Worm (Caenorhabditis elegans) whole organism, young adult: ENCODE data around the gene F01F1.2.

Source experiments
- F22D6.2 ChIP-seq: sonication (generic microtip); optimal IDR thresholded peaks from 2 replicates; lab custom pipeline; 2016; ENCODE audit warnings: mild to moderate bottlenecking, missing genetic modification characterization, missing compliant biosample characterization
- F49E8.2 ChIP-seq: sonication (generic microtip); optimal IDR thresholded peaks from 3 replicates; lab custom pipeline; 2017; ENCODE audit warnings: missing genetic modification characterization, mild to moderate bottlenecking, missing compliant biosample characterization, antibody characterized with exemption, moderate library complexity; ENCODE audit not compliant: insufficient read depth
- F55B11.4 ChIP-seq: sonication (generic microtip); optimal IDR thresholded peaks from 2 replicates; lab custom pipeline; 2016; ENCODE audit warnings: missing compliant biosample characterization, missing genetic modification characterization, borderline replicate concordance; ENCODE audit not compliant: insufficient read depth
- T07F8.4 ChIP-seq: sonication (generic microtip); optimal IDR thresholded peaks from 2 replicates; lab custom pipeline; 2016; ENCODE audit warnings: mild to moderate bottlenecking, missing genetic modification characterization, moderate library complexity, missing compliant biosample characterization
- Y79H2A.3 ChIP-seq: fragments of 200-800 bp; sonication (Bioruptor generic); conservative IDR thresholded peaks from 2 replicates; pipeline ENCODE4 v1.3.6; 2022; ENCODE audit warnings: missing genetic modification reagents, missing genetic modification characterization, missing compliant biosample characterization
- akir-1 ChIP-seq: fragments of 200-800 bp; sonication (Bioruptor generic); optimal IDR thresholded peaks from 2 replicates; lab custom pipeline; 2018; ENCODE audit warnings: mild to moderate bottlenecking, missing genetic modification characterization, moderate library complexity, missing compliant biosample characterization
- atf-7 ChIP-seq: sonication (generic microtip); optimal IDR thresholded peaks from 2 replicates; lab custom pipeline; 2017; ENCODE audit warnings: mild to moderate bottlenecking, missing genetic modification characterization, missing compliant biosample characterization
- athp-1 ChIP-seq: sonication (generic microtip); optimal IDR thresholded peaks from 2 replicates; lab custom pipeline; 2017; ENCODE audit warnings: mild to moderate bottlenecking, missing genetic modification characterization, missing compliant biosample characterization
- bed-2 ChIP-seq: fragments of 200-800 bp; sonication (Bioruptor generic); IDR thresholded peaks from 2 replicates; pipeline ENCODE4 v1.3.6; 2022; ENCODE audit warnings: missing genetic modification reagents, missing genetic modification characterization, missing compliant biosample characterization
- cebp-1 ChIP-seq, 2 experiments: fragments of 200-800 bp in 1 of 2; sonication (Bioruptor generic) in 1 of 2; sonication (generic microtip) in 1 of 2; IDR thresholded peaks in 1 of 2; optimal IDR thresholded peaks in 1 of 2; 2 replicates each; pipeline versions ENCODE4 v1.3.6 to Lab custom; 2017 to 2022; ENCODE audit warnings: missing compliant biosample characterization in 2 of 2, missing genetic modification characterization in 2 of 2, mild to moderate bottlenecking in 1 of 2, missing genetic modification reagents in 1 of 2, moderate library complexity in 1 of 2
- ceh-100 ChIP-seq: fragments of 200-800 bp; sonication (Bioruptor generic); IDR thresholded peaks from 2 replicates; pipeline ENCODE4 v1.3.6; 2022; ENCODE audit warnings: missing genetic modification reagents, missing genetic modification characterization, missing compliant biosample characterization
- dpff-1 ChIP-seq: sonication (generic microtip); optimal IDR thresholded peaks from 2 replicates; lab custom pipeline; 2017; ENCODE audit warnings: mild to moderate bottlenecking, missing genetic modification characterization, missing compliant biosample characterization
- egl-18 ChIP-seq: fragments of 200-800 bp; sonication (Bioruptor generic); IDR thresholded peaks from 2 replicates; pipeline ENCODE4 v1.3.6; 2022; ENCODE audit warnings: missing genetic modification reagents, missing genetic modification characterization, missing compliant biosample characterization
- egrh-3 ChIP-seq: fragments of 200-800 bp; sonication (Bioruptor generic); IDR thresholded peaks from 2 replicates; pipeline ENCODE4 v1.3.6; 2022; ENCODE audit warnings: missing genetic modification reagents, missing genetic modification characterization, missing compliant biosample characterization
- ekl-4 ChIP-seq: fragments of 200-800 bp; sonication (Bioruptor generic); IDR thresholded peaks from 2 replicates; pipeline ENCODE4 v1.3.6; 2022; ENCODE audit warnings: missing genetic modification reagents, missing genetic modification characterization, missing compliant biosample characterization
- him-1 ChIP-seq: sonication (generic microtip); optimal IDR thresholded peaks from 2 replicates; lab custom pipeline; 2016; ENCODE audit warnings: missing genotype, missing genetic modification reagents, missing genetic modification characterization, missing compliant biosample characterization
- hlh-26 ChIP-seq: fragments of 200-800 bp; sonication (Bioruptor generic); conservative IDR thresholded peaks from 2 replicates; pipeline ENCODE4 v1.3.6; 2022; ENCODE audit warnings: missing genetic modification reagents, missing genetic modification characterization, missing compliant biosample characterization
- hrde-1 ChIP-seq: sonication (generic microtip); optimal IDR thresholded peaks from 2 replicates; lab custom pipeline; 2016; ENCODE audit warnings: missing genetic modification characterization, mild to moderate bottlenecking, missing compliant biosample characterization, moderate library complexity, missing genotype, missing genetic modification reagents, borderline replicate concordance
- let-607 ChIP-seq, 2 experiments: fragments of 200-800 bp in 1 of 2; sonication (Bioruptor generic) in 1 of 2; sonication (generic microtip) in 1 of 2; optimal IDR thresholded peaks; 2 replicates each; lab custom pipeline; 2016 to 2018; ENCODE audit warnings: mild to moderate bottlenecking in 2 of 2, missing compliant biosample characterization in 2 of 2, missing genetic modification characterization in 2 of 2, moderate library complexity in 2 of 2, missing genotype in 1 of 2
- lin-35 ChIP-seq, 3 experiments: fragments of 150-350 bp in 2 of 3; sonication (generic microtip) in 1 of 3; optimal IDR thresholded peaks; 2 replicates each; lab custom pipeline; 2014 to 2018; ENCODE audit warnings: missing biosample characterization in 3 of 3, missing genetic modification characterization in 3 of 3, missing genetic modification reagents in 3 of 3
- lin-40 ChIP-seq: sonication (generic microtip); optimal IDR thresholded peaks from 2 replicates; lab custom pipeline; 2016; ENCODE audit warnings: missing genetic modification characterization, mild to moderate bottlenecking, missing compliant biosample characterization, missing genotype, missing genetic modification reagents
- lir-1 ChIP-seq: fragments of 200-800 bp; sonication (Bioruptor generic); conservative IDR thresholded peaks from 2 replicates; pipeline ENCODE4 v1.3.6; 2022; ENCODE audit warnings: missing genetic modification reagents, missing genetic modification characterization, missing compliant biosample characterization
- lsl-1 ChIP-seq: fragments of 200-800 bp; sonication (Bioruptor generic); optimal IDR thresholded peaks from 2 replicates; lab custom pipeline; 2018; ENCODE audit warnings: mild to moderate bottlenecking, missing genetic modification characterization, moderate library complexity, missing compliant biosample characterization
- lsy-27 ChIP-seq: sonication (generic microtip); optimal IDR thresholded peaks from 2 replicates; lab custom pipeline; 2017; ENCODE audit warnings: missing genetic modification characterization, mild to moderate bottlenecking, missing compliant biosample characterization, antibody characterized with exemption, missing genotype, borderline replicate concordance; ENCODE audit not compliant: insufficient read depth
- madf-3 ChIP-seq: fragments of 200-800 bp; sonication (Bioruptor generic); IDR thresholded peaks from 2 replicates; pipeline ENCODE4 v1.3.6; 2022; ENCODE audit warnings: missing genetic modification reagents, missing genetic modification characterization, missing compliant biosample characterization
- madf-6 ChIP-seq: fragments of 200-800 bp; sonication (Bioruptor generic); IDR thresholded peaks from 2 replicates; pipeline ENCODE4 v1.3.6; 2022; ENCODE audit warnings: missing genetic modification reagents, missing genetic modification characterization, missing compliant biosample characterization
- mel-28 ChIP-seq: sonication (generic microtip); optimal IDR thresholded peaks from 2 replicates; lab custom pipeline; 2016; ENCODE audit warnings: borderline replicate concordance, mild to moderate bottlenecking, missing genetic modification characterization, missing compliant biosample characterization
- mxl-1 ChIP-seq: sonication (generic microtip); optimal IDR thresholded peaks from 2 replicates; lab custom pipeline; 2016; ENCODE audit warnings: missing genetic modification characterization, missing compliant biosample characterization
- nhr-27 ChIP-seq: fragments of 200-800 bp; sonication (Bioruptor generic); optimal IDR thresholded peaks from 2 replicates; lab custom pipeline; 2018; ENCODE audit warnings: mild to moderate bottlenecking, missing genetic modification characterization, moderate library complexity, missing compliant biosample characterization
- nhr-80 ChIP-seq: sonication (generic microtip); optimal IDR thresholded peaks from 2 replicates; lab custom pipeline; 2016; ENCODE audit warnings: missing genetic modification characterization, missing compliant biosample characterization
- rec-8 ChIP-seq, 2 experiments: sonication (generic microtip); optimal IDR thresholded peaks; 2 replicates each; lab custom pipeline; 2016; ENCODE audit warnings: mild to moderate bottlenecking in 2 of 2, missing genetic modification characterization in 2 of 2, missing genetic modification reagents in 2 of 2, missing genotype in 2 of 2, missing biosample characterization in 1 of 2, missing compliant biosample characterization in 1 of 2, moderate library complexity in 1 of 2
- sdz-38 ChIP-seq: sonication (generic microtip); optimal IDR thresholded peaks from 2 replicates; lab custom pipeline; 2016; ENCODE audit warnings: missing genotype, missing genetic modification characterization, missing compliant biosample characterization
- snpc-1.1 ChIP-seq: sonication (generic microtip); optimal IDR thresholded peaks from 2 replicates; lab custom pipeline; 2017; ENCODE audit warnings: missing genetic modification characterization, mild to moderate bottlenecking, missing compliant biosample characterization, antibody characterized with exemption, moderate library complexity, missing genotype, missing genetic modification reagents; ENCODE audit not compliant: insufficient read depth
- snpc-1.3 ChIP-seq: sonication (generic microtip); optimal IDR thresholded peaks from 2 replicates; lab custom pipeline; 2017; ENCODE audit warnings: missing genetic modification characterization, mild to moderate bottlenecking, missing compliant biosample characterization, antibody characterized with exemption, moderate library complexity, missing genotype, missing genetic modification reagents; ENCODE audit not compliant: insufficient read depth
- snpc-4 ChIP-seq, 5 experiments: fragments of 150-350 bp in 1 of 5; sonication (generic microtip) in 4 of 5; optimal IDR thresholded peaks; 2 replicates each; lab custom pipeline; 2014 to 2018; ENCODE audit warnings: missing genetic modification characterization in 5 of 5, missing biosample characterization in 3 of 5, antibody characterized with exemption in 2 of 5, mild to moderate bottlenecking in 2 of 5, missing compliant biosample characterization in 2 of 5, missing genotype in 2 of 5, moderate library complexity in 2 of 5, missing genetic modification reagents in 1 of 5
- somi-1 ChIP-seq: fragments of 200-800 bp; sonication (Bioruptor generic); optimal IDR thresholded peaks from 2 replicates; lab custom pipeline; 2018; ENCODE audit warnings: mild to moderate bottlenecking, missing genetic modification characterization, missing compliant biosample characterization
- tbp1 ChIP-seq: fragments of 200-800 bp; sonication (Bioruptor generic); optimal IDR thresholded peaks from 2 replicates; lab custom pipeline; 2018; ENCODE audit warnings: mild to moderate bottlenecking, missing genetic modification characterization, missing compliant biosample characterization
- tbx-9 ChIP-seq: sonication (generic microtip); optimal IDR thresholded peaks from 2 replicates; lab custom pipeline; 2016; ENCODE audit warnings: borderline replicate concordance, missing genetic modification characterization, inconsistent platforms, missing compliant biosample characterization
- tlf-1 ChIP-seq: fragments of 200-800 bp; sonication (Bioruptor generic); optimal IDR thresholded peaks from 2 replicates; lab custom pipeline; 2018; ENCODE audit warnings: mild to moderate bottlenecking, missing genetic modification characterization, missing compliant biosample characterization
- unc-62 ChIP-seq: fragments of 150-350 bp; optimal IDR thresholded peaks from 2 replicates; lab custom pipeline; 2014; ENCODE audit warnings: missing biosample characterization, missing genetic modification reagents, missing genetic modification characterization
- zfh-2 ChIP-seq: fragments of 200-800 bp; sonication (Bioruptor generic); conservative IDR thresholded peaks from 2 replicates; pipeline ENCODE4 v1.3.6; 2022; ENCODE audit warnings: missing genetic modification reagents, missing genetic modification characterization, missing compliant biosample characterization
- ztf-28 ChIP-seq: fragments of 200-800 bp; sonication (Bioruptor generic); IDR thresholded peaks from 2 replicates; pipeline ENCODE4 v1.3.6; 2022; ENCODE audit warnings: missing genetic modification reagents, missing genetic modification characterization, missing compliant biosample characterization

The F01F1.2 gene

DNA sequence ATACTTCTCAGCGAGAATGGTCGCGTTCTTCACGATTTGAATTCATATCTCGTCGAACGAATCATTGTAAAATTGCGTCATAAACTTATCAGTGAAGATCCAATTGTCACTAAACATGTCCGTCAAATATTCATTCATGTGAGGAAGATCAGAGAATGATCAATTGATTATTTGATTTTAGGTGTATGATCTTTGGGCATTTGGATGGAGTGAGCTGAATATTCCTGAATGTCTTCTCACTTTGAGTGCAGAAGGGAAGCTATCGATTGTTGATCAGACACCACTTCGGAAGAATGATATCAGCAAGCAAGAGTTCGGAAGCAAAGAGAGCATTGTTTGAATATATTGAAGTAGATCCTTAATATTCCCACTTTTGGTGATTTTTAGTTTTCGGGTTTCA is 4.1 kb upstream of the F01F1.2 start (continued):
- TF ChIP-seq T07F8.4 (tag; lab: Kevin White, UChicago), result no peak
- TF ChIP-seq tbx-9 (tag; lab: Kevin White, UChicago), result no peak
- peak; percentile 57 for TF ChIP-seq somi-1 (GFP tag; lab: Kevin White, UChicago)
- TF ChIP-seq atf-7 (tag; lab: Kevin White, UChicago), result peak; percentile 37
- TF ChIP-seq lin-35 (GFP tag; optimal IDR thresholded peaks at IDR 0.05; lab: Kevin White, UChicago), result peak in 1 of 3 experiments; percentile 56
- TF ChIP-seq snpc-1.3 (tag; lab: Kevin White, UChicago), result no peak
- peak; percentile 4 for TF ChIP-seq tbp1 (GFP tag; lab: Kevin White, UChicago)
- peak in 1 of 2 experiments; percentile 58 for TF ChIP-seq let-607 (tag; optimal IDR thresholded peaks at IDR 0.05; lab: Kevin White, UChicago)
- peak; percentile 11; the same call in 1 of the 2 replicates for TF ChIP-seq madf-6 (GFP tag; lab: Robert Waterston, UW)
- no peak for TF ChIP-seq snpc-1.1 (tag; lab: Kevin White, UChicago)
- peak; percentile 67 for TF ChIP-seq nhr-80 (tag; lab: Kevin White, UChicago)
- peak; percentile 41 for TF ChIP-seq tlf-1 (GFP tag; lab: Kevin White, UChicago)
- TF ChIP-seq lin-40 (tag; lab: Kevin White, UChicago), result peak; percentile 52
- TF ChIP-seq lsy-27, result no peak
- TF ChIP-seq sdz-38 (tag; lab: Kevin White, UChicago), result peak; percentile 12
- TF ChIP-seq nhr-27 (tag; lab: Kevin White, UChicago), result no peak
- TF ChIP-seq cebp-1 (GFP tag; IDR thresholded peaks at IDR 0.05; lab: Robert Waterston, UW), result no peak
- TF ChIP-seq cebp-1 (tag; optimal IDR thresholded peaks at IDR 0.05; lab: Kevin White, UChicago), result peak; percentile 21

DNA sequence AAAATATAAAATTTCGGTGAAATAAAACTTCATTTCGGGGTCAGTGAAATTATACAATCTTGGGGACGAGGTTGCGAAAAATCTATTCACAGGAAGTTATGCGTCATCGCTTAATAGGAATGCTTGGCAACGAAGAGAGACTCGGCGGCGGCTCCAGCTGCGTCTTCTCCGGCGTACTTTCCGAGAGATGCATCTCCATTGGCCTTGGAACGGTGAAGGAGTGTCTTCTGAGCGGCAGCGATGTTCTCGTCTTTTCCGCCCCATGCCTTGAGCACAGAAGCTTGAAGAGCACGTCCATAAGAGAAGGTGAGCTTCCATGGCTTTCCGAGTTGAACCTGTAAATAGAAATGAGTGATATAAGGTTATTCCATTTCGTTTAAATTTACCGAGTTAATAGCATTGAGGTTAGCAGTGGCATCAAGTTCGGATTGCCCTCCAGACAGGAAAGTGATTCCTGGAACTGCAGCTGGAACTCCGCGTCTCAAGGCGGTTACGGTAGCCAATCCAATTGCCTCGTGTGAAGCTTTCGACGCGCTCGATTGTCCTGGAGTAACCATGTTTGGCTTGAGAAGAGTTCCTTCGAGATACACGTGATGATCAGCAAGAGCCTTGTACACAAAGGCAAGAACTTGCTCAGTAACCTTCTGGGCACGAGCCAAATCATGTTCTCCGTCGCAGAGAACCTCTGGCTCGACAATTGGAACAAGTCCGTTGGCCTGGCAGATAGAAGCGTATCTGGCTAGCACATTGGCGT is 3.5 kb upstream of the F01F1.2 start:
- TF ChIP-seq egrh-3 (peak; percentile 28; the same call in 1 of the 2 replicates), snpc-1.3 (tag; lab: Kevin White, UChicago) (no peak), zfh-2 (GFP tag; lab: Robert Waterston, UW) (peak; percentile 54; the same call in 1 of the 2 replicates), mel-28 (tag; lab: Kevin White, UChicago) (no peak), akir-1 (no peak), ceh-100 (GFP tag; lab: Robert Waterston, UW) (no peak), him-1 (tag; lab: Kevin White, UChicago) (no peak), ztf-28 (GFP tag; lab: Robert Waterston, UW) (no peak), hrde-1 (tag; lab: Kevin White, UChicago) (no peak), mxl-1 (tag; lab: Kevin White, UChicago) (no peak), ekl-4 (GFP tag; lab: Robert Waterston, UW) (0 out of 2 replicates have a peak, but pooled peaks have one; percentile 10), madf-3 (no peak), dpff-1 (tag; lab: Kevin White, UChicago) (no peak), F55B11.4 (tag; lab: Kevin White, UChicago) (no peak), rec-8 (tag; optimal IDR thresholded peaks at IDR 0.05; lab: Kevin White, UChicago) (no peak), bed-2 (GFP tag; lab: Robert Waterston, UW) (no peak), F49E8.2 (no peak), nhr-80 (tag; lab: Kevin White, UChicago) (no peak), lsl-1 (no peak), unc-62 (no peak), hlh-26 (GFP tag; lab: Robert Waterston, UW) (no peak), athp-1 (tag; lab: Kevin White, UChicago) (no peak), lin-35 (GFP tag; optimal IDR thresholded peaks at IDR 0.05; lab: Kevin White, UChicago) (no peak), F22D6.2 (tag; lab: Kevin White, UChicago) (no peak), egl-18 (no peak), snpc-4 (GFP tag; optimal IDR thresholded peaks at IDR 0.05; lab: Kevin White, UChicago) (no peak), snpc-4 (tag; optimal IDR thresholded peaks at IDR 0.05; lab: Kevin White, UChicago) (no peak), Y79H2A.3 (GFP tag; lab: Robert Waterston, UW) (no peak), lir-1 (GFP tag; lab: Robert Waterston, UW) (no peak)
